Worm (Caenorhabditis elegans) whole organism, L1 larva: ENCODE measurements around the gene ZK632.2.
A peak's percentile ranks its signal among the peaks of the same experiment; 100 is the strongest.

Source experiments
- C04F5.9 ChIP-seq: sonication (generic microtip); optimal IDR thresholded peaks from 2 replicates; lab custom pipeline; 2016; ENCODE audit warnings: missing genetic modification characterization, missing compliant biosample characterization
- C16A3.4 ChIP-seq: fragments of 150-350 bp; optimal IDR thresholded peaks from 2 replicates; lab custom pipeline; 2014; ENCODE audit warnings: missing biosample characterization, missing genetic modification characterization
- F16B12.6 ChIP-seq: fragments of 150-350 bp; optimal IDR thresholded peaks from 2 replicates; lab custom pipeline; 2014; ENCODE audit warnings: missing biosample characterization, missing genetic modification characterization
- Y116A8C.19 ChIP-seq: sonication (generic microtip); optimal IDR thresholded peaks from 2 replicates; lab custom pipeline; 2016; ENCODE audit warnings: missing compliant biosample characterization, missing genetic modification characterization, borderline replicate concordance
- aha-1 ChIP-seq: fragments of 150-350 bp; optimal IDR thresholded peaks from 2 replicates; lab custom pipeline; 2014; ENCODE audit warnings: missing biosample characterization, missing genetic modification characterization
- aly-2 ChIP-seq: fragments of 150-350 bp; optimal IDR thresholded peaks from 2 replicates; lab custom pipeline; 2014; ENCODE audit warnings: missing biosample characterization, missing genetic modification characterization
- ama-1 ChIP-seq: fragments of 150-350 bp; optimal IDR thresholded peaks from 2 replicates; lab custom pipeline; 2014
- blmp-1 ChIP-seq: fragments of 150-350 bp; optimal IDR thresholded peaks from 2 replicates; lab custom pipeline; 2014; ENCODE audit warnings: missing biosample characterization, missing genetic modification characterization
- ceh-63 ChIP-seq: fragments of 200-800 bp; sonication (Bioruptor generic); optimal IDR thresholded peaks from 2 replicates; lab custom pipeline; 2018; ENCODE audit warnings: mild to moderate bottlenecking, missing genetic modification characterization, missing compliant biosample characterization
- ceh-90 ChIP-seq: sonication (generic microtip); optimal IDR thresholded peaks from 2 replicates; lab custom pipeline; 2016; ENCODE audit warnings: missing genetic modification characterization, missing compliant biosample characterization
- ces-1 ChIP-seq: fragments of 150-350 bp; optimal IDR thresholded peaks from 2 replicates; lab custom pipeline; 2014; ENCODE audit warnings: missing biosample characterization, missing genetic modification reagents, missing genetic modification characterization
- dpl-1 ChIP-seq, 3 experiments: fragments of 150-350 bp in 2 of 3; sonication (generic microtip) in 1 of 3; optimal IDR thresholded peaks; 2 replicates each; lab custom pipeline; 2014 to 2017; ENCODE audit warnings: missing biosample characterization in 3 of 3, missing genetic modification characterization in 3 of 3, missing genetic modification reagents in 3 of 3
- dsc-1 ChIP-seq: sonication (generic microtip); optimal IDR thresholded peaks from 2 replicates; lab custom pipeline; 2016; ENCODE audit warnings: mild to moderate bottlenecking, missing genetic modification characterization, missing compliant biosample characterization
- efl-1 ChIP-seq, 4 experiments: fragments of 150-350 bp; optimal IDR thresholded peaks in 3 of 4; peaks in 1 of 4; 1 replicate in 1 of 4; 2 replicates in 3 of 4; lab custom pipeline; 2014; ENCODE audit warnings: missing biosample characterization in 2 of 4, missing genetic modification characterization in 2 of 4, missing genetic modification reagents in 2 of 4
- efl-3 ChIP-seq: fragments of 200-800 bp; sonication (Bioruptor generic); optimal IDR thresholded peaks from 2 replicates; lab custom pipeline; 2018; ENCODE audit warnings: mild to moderate bottlenecking, missing genetic modification characterization, missing compliant biosample characterization
- egl-13 ChIP-seq: sonication (generic microtip); optimal IDR thresholded peaks from 2 replicates; lab custom pipeline; 2016; ENCODE audit warnings: missing genotype, missing genetic modification reagents, missing genetic modification characterization, missing compliant biosample characterization
- egl-27 ChIP-seq, 2 experiments: fragments of 150-350 bp in 1 of 2; sonication (generic microtip); optimal IDR thresholded peaks; 3 replicates each; lab custom pipeline; 2017 to 2018; ENCODE audit warnings: missing biosample characterization in 2 of 2, missing genetic modification characterization in 2 of 2, missing genetic modification reagents in 2 of 2
- grh-1 ChIP-seq: fragments of 200-800 bp; sonication (Bioruptor generic); IDR thresholded peaks from 2 replicates; pipeline ENCODE4 v1.3.6; 2022; ENCODE audit warnings: missing genetic modification reagents, missing genetic modification characterization, missing compliant biosample characterization
- hpl-2 ChIP-seq: fragments of 150-350 bp; optimal IDR thresholded peaks from 2 replicates; lab custom pipeline; 2014; ENCODE audit warnings: missing biosample characterization, missing genetic modification reagents, missing genetic modification characterization
- isw-1 ChIP-seq: fragments of 200-800 bp; sonication (Bioruptor generic); IDR thresholded peaks from 2 replicates; pipeline ENCODE4 v1.3.6; 2022; ENCODE audit warnings: missing genetic modification characterization, missing compliant biosample characterization
- lin-14 ChIP-seq: fragments of 200-800 bp; sonication (Bioruptor generic); optimal IDR thresholded peaks from 2 replicates; lab custom pipeline; 2018; ENCODE audit warnings: mild to moderate bottlenecking, missing genetic modification characterization, moderate library complexity, missing compliant biosample characterization
- lin-35 ChIP-seq, 2 experiments: fragments of 150-350 bp; optimal IDR thresholded peaks; 2 replicates each; lab custom pipeline; 2014; ENCODE audit warnings: missing biosample characterization in 2 of 2, missing genetic modification characterization in 2 of 2, missing genetic modification reagents in 2 of 2
- lin-39 ChIP-seq: fragments of 150-350 bp; optimal IDR thresholded peaks from 2 replicates; lab custom pipeline; 2014; ENCODE audit warnings: missing biosample characterization, missing genetic modification reagents, missing genetic modification characterization
- lsy-2 ChIP-seq, 2 experiments: fragments of 150-350 bp; optimal IDR thresholded peaks; 2 replicates each; lab custom pipeline; 2014; ENCODE audit warnings: missing biosample characterization in 2 of 2, missing genetic modification characterization in 2 of 2
- mef-2 ChIP-seq: fragments of 150-350 bp; optimal IDR thresholded peaks from 2 replicates; lab custom pipeline; 2014; ENCODE audit warnings: missing biosample characterization, missing genetic modification characterization
- mep-1 ChIP-seq: fragments of 150-350 bp; optimal IDR thresholded peaks from 2 replicates; lab custom pipeline; 2014; ENCODE audit warnings: missing biosample characterization, missing genetic modification characterization
- nhr-12 ChIP-seq: sonication (generic microtip); optimal IDR thresholded peaks from 2 replicates; lab custom pipeline; 2017; ENCODE audit warnings: missing biosample characterization, missing genetic modification characterization
- nhr-19 ChIP-seq: fragments of 200-800 bp; sonication (Bioruptor generic); conservative IDR thresholded peaks from 2 replicates; pipeline ENCODE4 v1.3.6; 2022; ENCODE audit warnings: missing genetic modification characterization, missing compliant biosample characterization
- nhr-237 ChIP-seq: fragments of 150-350 bp; optimal IDR thresholded peaks from 2 replicates; lab custom pipeline; 2014; ENCODE audit warnings: missing biosample characterization, missing genetic modification characterization
- nhr-47 ChIP-seq: sonication (generic microtip); optimal IDR thresholded peaks from 2 replicates; lab custom pipeline; 2016; ENCODE audit warnings: mild to moderate bottlenecking, missing genetic modification characterization, moderate library complexity, missing compliant biosample characterization
- nhr-77 ChIP-seq: fragments of 150-350 bp; optimal IDR thresholded peaks from 2 replicates; lab custom pipeline; 2014; ENCODE audit warnings: missing biosample characterization, missing genetic modification characterization
- nhr-84 ChIP-seq: sonication (generic microtip); optimal IDR thresholded peaks from 2 replicates; lab custom pipeline; 2017; ENCODE audit warnings: missing biosample characterization, missing genetic modification characterization
- nhr-85 ChIP-seq: sonication (generic microtip); peaks from one replicate; lab custom pipeline; 2016; ENCODE audit warnings: missing genetic modification characterization, inconsistent platforms, missing compliant biosample characterization
- nhr-90 ChIP-seq: sonication (generic microtip); optimal IDR thresholded peaks from 2 replicates; lab custom pipeline; 2016; ENCODE audit warnings: mild to moderate bottlenecking, missing genetic modification characterization, missing compliant biosample characterization; ENCODE audit not compliant: poor library complexity
- pag-3 ChIP-seq: sonication (generic microtip); optimal IDR thresholded peaks from 2 replicates; lab custom pipeline; 2017; ENCODE audit warnings: missing genetic modification characterization, mild to moderate bottlenecking, missing compliant biosample characterization, antibody characterized with exemption, borderline replicate concordance; ENCODE audit not compliant: insufficient read depth
- pqm-1 ChIP-seq: sonication (generic microtip); optimal IDR thresholded peaks from 3 replicates; lab custom pipeline; 2017; ENCODE audit warnings: missing biosample characterization, missing genetic modification characterization
- swsn-7 ChIP-seq: sonication (generic microtip); optimal IDR thresholded peaks from 2 replicates; lab custom pipeline; 2016; ENCODE audit warnings: missing genetic modification characterization, missing compliant biosample characterization
- tlp-1 ChIP-seq: fragments of 150-350 bp; optimal IDR thresholded peaks from 2 replicates; lab custom pipeline; 2014; ENCODE audit warnings: missing biosample characterization, missing genetic modification characterization
- unc-130 ChIP-seq: fragments of 150-350 bp; optimal IDR thresholded peaks from 2 replicates; lab custom pipeline; 2017; ENCODE audit warnings: missing biosample characterization, missing genetic modification characterization, inconsistent platforms
- unc-30 ChIP-seq: sonication (generic microtip); optimal IDR thresholded peaks from 2 replicates; lab custom pipeline; 2017; ENCODE audit warnings: missing biosample characterization, missing genetic modification characterization
- unc-62 ChIP-seq: fragments of 150-350 bp; optimal IDR thresholded peaks from 2 replicates; lab custom pipeline; 2014; ENCODE audit warnings: missing biosample characterization, missing genetic modification reagents, missing genetic modification characterization
- unc-86 ChIP-seq: sonication (generic microtip); optimal IDR thresholded peaks from 2 replicates; lab custom pipeline; 2016; ENCODE audit warnings: missing genetic modification characterization, missing compliant biosample characterization
- zag-1 ChIP-seq: fragments of 150-350 bp; optimal IDR thresholded peaks from 2 replicates; lab custom pipeline; 2014; ENCODE audit warnings: missing biosample characterization, missing genetic modification characterization
- ztf-11 ChIP-seq, 2 experiments: sonication (generic microtip); optimal IDR thresholded peaks; 2 replicates each; lab custom pipeline; 2016 to 2017; ENCODE audit warnings: missing genetic modification characterization in 2 of 2, missing biosample characterization in 1 of 2, missing compliant biosample characterization in 1 of 2

Gene ZK632.2

ce11 chrIII:9780665-9781304, 18.1 kb upstream of the ZK632.2 start, which contains the start of gene vha-1 (continued):
- TF ChIP-seq efl-1 (optimal IDR thresholded peaks at IDR 0.05; lab: Kevin White, UChicago), result peak; percentile 79 to 89
- TF ChIP-seq efl-1 (GFP tag; optimal IDR thresholded peaks at IDR 0.05 in 1 of 2; lab: Kevin White, UChicago), result peak; percentile 79 to 94
- TF ChIP-seq efl-3 (GFP tag; lab: Kevin White, UChicago), result no peak
- TF ChIP-seq blmp-1 (tag; lab: Kevin White, UChicago), result peak; percentile 57
- TF ChIP-seq unc-62 (GFP tag; lab: Kevin White, UChicago), result no peak
- peak; percentile 56 for TF ChIP-seq ama-1 (lab: Kevin White, UChicago)
- peak; percentile 64 for TF ChIP-seq F16B12.6 (tag; lab: Kevin White, UChicago)
- no peak for TF ChIP-seq zag-1 (tag; lab: Kevin White, UChicago)
- peak; percentile 53 for TF ChIP-seq nhr-19 (GFP tag; lab: Robert Waterston, UW)
- peak; percentile 87 for TF ChIP-seq mep-1 (tag; lab: Kevin White, UChicago)
- TF ChIP-seq C04F5.9 (tag; lab: Kevin White, UChicago), result no peak
- TF ChIP-seq nhr-84 (tag; lab: Kevin White, UChicago), result no peak
- TF ChIP-seq mef-2 (tag; lab: Kevin White, UChicago), result no peak
- peak; percentile 76 to 82 (median 80) for TF ChIP-seq dpl-1 (GFP tag; optimal IDR thresholded peaks at IDR 0.05; lab: Kevin White, UChicago)
- peak; percentile 90 for TF ChIP-seq nhr-77 (tag; lab: Kevin White, UChicago)
- TF ChIP-seq pqm-1, result no peak
- TF ChIP-seq nhr-47 (tag; lab: Kevin White, UChicago), result peak; percentile 78
- no peak for TF ChIP-seq ceh-63 (GFP tag; lab: Kevin White, UChicago)
- TF ChIP-seq ces-1 (GFP tag; lab: Kevin White, UChicago), result no peak
- peak; percentile 41 for TF ChIP-seq hpl-2
- no peak for TF ChIP-seq unc-30 (tag; lab: Kevin White, UChicago)
- TF ChIP-seq unc-130, result peak; percentile 73
- no peak for TF ChIP-seq Y116A8C.19 (tag; lab: Kevin White, UChicago)
- peak; percentile 93 for TF ChIP-seq lin-14
- TF ChIP-seq ztf-11 (tag; optimal IDR thresholded peaks at IDR 0.05; lab: Kevin White, UChicago), result peak in 1 of 2 experiments; percentile 18
- TF ChIP-seq ceh-90 (tag; lab: Kevin White, UChicago), result no peak
- TF ChIP-seq nhr-237 (tag; lab: Kevin White, UChicago), result peak; percentile 84
- TF ChIP-seq dsc-1 (tag; lab: Kevin White, UChicago), result no peak
- TF ChIP-seq nhr-12 (tag; lab: Kevin White, UChicago), result no peak
- no peak for TF ChIP-seq aha-1
- no peak for TF ChIP-seq tlp-1 (tag; lab: Kevin White, UChicago)
- TF ChIP-seq isw-1 (GFP tag; lab: Robert Waterston, UW), result peak; percentile 73
- peak; percentile 88 to 91 for TF ChIP-seq lin-35 (GFP tag; optimal IDR thresholded peaks at IDR 0.05; lab: Kevin White, UChicago)
- peak; percentile 91 for TF ChIP-seq C16A3.4 (tag; lab: Kevin White, UChicago)
- TF ChIP-seq pag-3 (tag; lab: Kevin White, UChicago), result no peak
- peak; percentile 85 for TF ChIP-seq nhr-85 (tag; lab: Kevin White, UChicago)
- no peak for TF ChIP-seq egl-27 (tag; optimal IDR thresholded peaks at IDR 0.05; lab: Kevin White, UChicago)
- TF ChIP-seq egl-13 (tag; lab: Kevin White, UChicago), result peak; percentile 48
- peak; percentile 73 for TF ChIP-seq swsn-7 (tag; lab: Kevin White, UChicago)
- peak; percentile 55 for TF ChIP-seq unc-86 (tag; lab: Kevin White, UChicago)
- TF ChIP-seq lin-39, result no peak
- TF ChIP-seq grh-1 (GFP tag; lab: Robert Waterston, UW), result peak; percentile 52
- peak; percentile 86 to 97 for TF ChIP-seq lsy-2 (tag; optimal IDR thresholded peaks at IDR 0.05; lab: Kevin White, UChicago)
- TF ChIP-seq aly-2 (tag; lab: Kevin White, UChicago), result peak; percentile 25
- peak; percentile 71 for TF ChIP-seq nhr-90 (tag; lab: Kevin White, UChicago)
